Worm (Caenorhabditis elegans) whole organism, L3 larva: ENCODE measurements around the gene K02C4.2.

Source experiments
- fkh-2 ChIP-seq: fragments of 150-350 bp; optimal IDR thresholded peaks from 2 replicates; lab custom pipeline; 2014; ENCODE audit warnings: missing biosample characterization, missing genetic modification reagents, missing genetic modification characterization
- pqm-1 ChIP-seq: fragments of 150-350 bp; optimal IDR thresholded peaks from 2 replicates; lab custom pipeline; 2017; ENCODE audit warnings: missing biosample characterization, missing genetic modification characterization, inconsistent platforms

- TF ChIP-seq fkh-2 (tag; lab: Kevin White, UChicago) (no peak), pqm-1 (tag; lab: Kevin White, UChicago) (no peak)
Observed at ce11 chrII:8041642-8042041, 33.9 kb upstream of the K02C4.2 start.
